Worm (Caenorhabditis elegans): ENCODE results near the gene dgk-5.

DNA sequence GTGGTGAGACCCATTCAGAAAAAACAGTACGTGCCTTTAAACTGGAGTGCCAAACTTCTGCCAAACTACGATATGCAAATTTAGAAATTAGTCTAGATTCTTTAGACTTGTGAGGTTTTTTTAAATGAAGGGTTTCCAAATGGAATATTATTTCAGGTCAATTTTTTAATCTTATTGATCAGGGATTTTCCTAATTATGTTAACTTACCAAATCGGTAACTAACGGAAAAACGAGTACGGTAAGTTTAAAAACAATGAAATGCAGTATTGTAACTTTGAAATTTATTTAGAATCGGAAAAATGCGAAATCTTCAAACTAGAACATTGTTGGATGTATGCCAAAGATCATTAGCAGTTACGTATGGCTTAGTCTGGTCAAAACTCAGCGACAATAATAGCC is 45.4 kb upstream of the dgk-5 start, which contains the start of gene C56E6.7:
- no peak for TF ChIP-seq T22C8.4 (GFP tag; IDR thresholded peaks at IDR 0.05)
- no peak for TF ChIP-seq klf-2 (GFP tag; conservative IDR thresholded peaks at IDR 0.05)
- TF ChIP-seq flt-1 (GFP tag; IDR thresholded peaks at IDR 0.05): no peak
- TF ChIP-seq ztf-23 (GFP tag; IDR thresholded peaks at IDR 0.05): no peak
- no peak for TF ChIP-seq ztf-29 (GFP tag; IDR thresholded peaks at IDR 0.05)
- TF ChIP-seq cog-1 (tag; optimal IDR thresholded peaks at IDR 0.05): no peak
- TF ChIP-seq ref-1 (GFP tag; conservative IDR thresholded peaks at IDR 0.05): no peak

Measured in whole organism, midembryonic.